Worm (Caenorhabditis elegans): ENCODE measurements around the gene Y37D8A.2.

DNA sequence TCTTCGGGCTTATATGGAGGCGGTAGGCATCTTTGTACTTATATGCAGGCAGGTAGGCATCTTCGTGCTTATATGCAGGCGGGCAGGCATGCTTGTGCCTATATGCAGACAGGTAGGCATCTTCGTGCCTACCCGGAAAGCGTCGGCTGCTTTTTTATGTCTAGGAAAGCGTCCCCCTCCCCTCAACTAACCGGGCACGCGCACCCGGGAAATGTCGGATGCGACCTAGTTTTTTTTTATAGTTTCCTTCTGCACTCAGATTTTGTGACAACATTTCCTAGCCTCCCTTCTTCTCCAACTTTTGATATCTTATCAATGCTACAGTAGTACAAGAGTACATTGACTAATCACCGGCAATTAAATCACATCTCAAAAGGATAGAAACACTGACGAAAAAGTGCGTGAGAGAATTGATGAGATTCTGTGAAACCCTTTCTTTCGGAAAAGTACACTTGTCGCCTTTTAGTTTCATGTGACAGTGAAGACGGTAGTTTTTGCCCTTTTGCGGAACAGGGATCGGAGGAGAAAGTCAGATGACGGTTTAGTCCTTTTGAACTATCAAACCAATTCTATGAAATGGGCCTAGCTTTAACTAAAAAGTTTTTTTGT is 29.1 kb downstream of the Y37D8A.2 start:
- no peak for TF ChIP-seq ZK546.5 (tag; optimal IDR thresholded peaks at IDR 0.05)
- no peak for TF ChIP-seq ama-1 (optimal IDR thresholded peaks at IDR 0.05)
- TF ChIP-seq ceh-82 (tag; optimal IDR thresholded peaks at IDR 0.05): no peak
- no peak for TF ChIP-seq nhr-28 (tag; optimal IDR thresholded peaks at IDR 0.05)
- no peak for TF ChIP-seq mdl-1 (tag; optimal IDR thresholded peaks at IDR 0.05)
- no peak for TF ChIP-seq nhr-77 (tag; optimal IDR thresholded peaks at IDR 0.05)
- TF ChIP-seq fos-1 (tag; optimal IDR thresholded peaks at IDR 0.05): no peak
